Worm (Caenorhabditis elegans): ENCODE data around the gene scl-19.

DNA sequence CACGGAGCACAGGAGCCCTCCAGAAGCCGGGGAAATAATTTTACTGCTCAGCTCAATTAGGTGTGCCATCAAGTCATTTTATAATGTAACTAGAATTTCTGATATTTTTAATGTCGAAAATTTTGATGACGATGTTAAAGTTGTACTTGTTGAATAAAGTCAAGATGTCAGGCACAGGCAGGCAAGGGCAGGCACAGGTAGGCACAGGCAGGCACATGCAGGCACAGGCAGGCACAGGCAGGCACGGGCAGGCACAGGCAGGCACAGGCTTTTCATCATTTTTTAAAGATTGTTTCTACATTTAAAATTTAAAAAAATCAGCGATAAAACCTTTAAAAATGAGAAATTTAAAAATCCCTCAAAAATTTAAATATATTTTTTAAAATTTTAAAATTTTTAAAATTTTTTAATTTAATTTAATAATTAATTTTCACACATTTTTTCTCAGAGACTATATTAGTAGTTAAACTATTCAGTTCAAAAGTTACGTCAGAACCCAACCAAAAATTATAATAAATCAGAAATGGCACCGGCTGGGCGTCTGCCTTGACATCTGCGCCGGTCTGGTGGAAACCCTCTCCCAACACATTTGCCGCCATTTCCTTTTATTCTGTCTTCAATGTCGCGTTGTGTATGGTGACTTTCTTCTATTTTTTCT is 22.5 kb upstream of the scl-19 start, which contains the start of gene Y17D7C.6:
- TF ChIP-seq med-1 (GFP tag; optimal IDR thresholded peaks at IDR 0.05; ENCODE audit: insufficient read depth) (no peak), flt-1 (GFP tag; IDR thresholded peaks at IDR 0.05) (no peak), T22C8.4 (GFP tag; IDR thresholded peaks at IDR 0.05) (no peak; the same call in 1 of the 2 replicates), ztf-29 (GFP tag; IDR thresholded peaks at IDR 0.05) (no peak), ztf-23 (GFP tag; IDR thresholded peaks at IDR 0.05) (no peak), tab-1 (GFP tag; IDR thresholded peaks at IDR 0.05) (no peak), cog-1 (tag; optimal IDR thresholded peaks at IDR 0.05) (no peak)
